Fruit fly (Drosophila melanogaster): ENCODE measurements around the gene rtet.

rtet gene

dm6 chr3R:21155931-21156488, 47.8 kb downstream of the rtet start (continued):
- no peak for TF ChIP-seq CG34422 (GFP tag; IDR thresholded peaks at IDR 0.05)
- TF ChIP-seq Sry-β (GFP tag; optimal IDR thresholded peaks at IDR 0.05), result no peak
- TF ChIP-seq CG12769 (tag; optimal IDR thresholded peaks at IDR 0.05), result no peak
- TF ChIP-seq CG30403 (GFP tag; optimal IDR thresholded peaks at IDR 0.05), result no peak
- TF ChIP-seq grn (GFP tag; optimal IDR thresholded peaks at IDR 0.05), result no peak
- TF ChIP-seq Jarid2 (GFP tag; optimal IDR thresholded peaks at IDR 0.05), result peak; percentile 67
- no peak for TF ChIP-seq lbe (GFP tag; optimal IDR thresholded peaks at IDR 0.05)
- no peak for TF ChIP-seq Deaf1 (tag; optimal IDR thresholded peaks at IDR 0.05)
- no peak for TF ChIP-seq CG11696 (GFP tag; IDR thresholded peaks at IDR 0.05)
- TF ChIP-seq Med (GFP tag), result peak; percentile 82
- TF ChIP-seq CG11723 (GFP tag; optimal IDR thresholded peaks at IDR 0.05), result no peak
- TF ChIP-seq hkb (optimal IDR thresholded peaks at IDR 0.05), result peak; percentile 66
- TF ChIP-seq hkb (GFP tag; IDR thresholded peaks at IDR 0.05), result no peak
- no peak for TF ChIP-seq CG8924 (tag; optimal IDR thresholded peaks at IDR 0.05)
- no peak for TF ChIP-seq Camta (GFP tag; optimal IDR thresholded peaks at IDR 0.05)
- TF ChIP-seq Stat92E (GFP tag; optimal IDR thresholded peaks at IDR 0.05), result no peak
- no peak for TF ChIP-seq odd (GFP tag; optimal IDR thresholded peaks at IDR 0.05)
- no peak for TF ChIP-seq Antp (GFP tag; optimal IDR thresholded peaks at IDR 0.05)
- no peak for TF ChIP-seq HLHmδ (GFP tag; optimal IDR thresholded peaks at IDR 0.05)
- TF ChIP-seq CG6791 (GFP tag; IDR thresholded peaks at IDR 0.05; ENCODE audit: partially characterized antibody), result peak; percentile 51; the same call in 2 of the 3 replicates
- TF ChIP-seq Dek (tag; optimal IDR thresholded peaks at IDR 0.05), result no peak
- no peak for TF ChIP-seq CG9727 (GFP tag; optimal IDR thresholded peaks at IDR 0.05)
- TF ChIP-seq Atf-2 (GFP tag; optimal IDR thresholded peaks at IDR 0.05), result no peak
- no peak for TF ChIP-seq CG4707 (GFP tag; optimal IDR thresholded peaks at IDR 0.05)
- TF ChIP-seq CG10462 (GFP tag; optimal IDR thresholded peaks at IDR 0.05), result no peak
- TF ChIP-seq Vsx1 (GFP tag; optimal IDR thresholded peaks at IDR 0.05), result no peak
- TF ChIP-seq vvl (GFP tag; IDR thresholded peaks at IDR 0.05), result 0 out of 2 replicates have a peak, but pooled peaks have one; percentile 7
- TF ChIP-seq eyg (GFP tag; optimal IDR thresholded peaks at IDR 0.05), result peak; percentile 11
- TF ChIP-seq ssp (GFP tag; IDR thresholded peaks at IDR 0.05), result no peak
- no peak for TF ChIP-seq nerfin-1 (tag; optimal IDR thresholded peaks at IDR 0.05)
- TF ChIP-seq klu (GFP tag; IDR thresholded peaks at IDR 0.05), result no peak
- TF ChIP-seq sd (tag; optimal IDR thresholded peaks at IDR 0.05), result no peak
- TF ChIP-seq Xbp1 (GFP tag; optimal IDR thresholded peaks at IDR 0.05), result no peak
- TF ChIP-seq CG17359 (tag; optimal IDR thresholded peaks at IDR 0.05), result no peak
- TF ChIP-seq Poxn (GFP tag; IDR thresholded peaks at IDR 0.05), result no peak
- TF ChIP-seq nom (GFP tag; optimal IDR thresholded peaks at IDR 0.05), result no peak
- no peak for TF ChIP-seq emc (GFP tag; optimal IDR thresholded peaks at IDR 0.05)
- TF ChIP-seq CG5953 (GFP tag; IDR thresholded peaks at IDR 0.05), result no peak
- no peak for TF ChIP-seq CG8388 (GFP tag; optimal IDR thresholded peaks at IDR 0.05)
- peak; percentile 62 for TF ChIP-seq nmo (GFP tag; optimal IDR thresholded peaks at IDR 0.05)
- TF ChIP-seq prd (optimal IDR thresholded peaks at IDR 0.05), result no peak
- no peak for TF ChIP-seq prd (GFP tag; IDR thresholded peaks at IDR 0.05)
- no peak for TF ChIP-seq ftz-f1 (GFP tag; optimal IDR thresholded peaks at IDR 0.05)
- no peak for TF ChIP-seq z (GFP tag; IDR thresholded peaks at IDR 0.05)
- TF ChIP-seq CG12236 (GFP tag; optimal IDR thresholded peaks at IDR 0.05), result no peak
- no peak for TF ChIP-seq bbx (GFP tag; IDR thresholded peaks at IDR 0.05; ENCODE audit: partially characterized antibody)
- no peak for TF ChIP-seq CG11093 (GFP tag; IDR thresholded peaks at IDR 0.05)
- TF ChIP-seq Dp (GFP tag; optimal IDR thresholded peaks at IDR 0.05), result peak; percentile 98
- TF ChIP-seq peb (GFP tag; IDR thresholded peaks at IDR 0.05), result no peak
- no peak for TF ChIP-seq unpg (GFP tag; optimal IDR thresholded peaks at IDR 0.05)
- no peak for TF ChIP-seq Hr78 (GFP tag; optimal IDR thresholded peaks at IDR 0.05)
